Fruit fly (Drosophila melanogaster) whole organism, pupa: ENCODE measurements around the gene Svip.

Experiments
- CG10348 ChIP-seq: fragments of 200-800 bp; sonication (Bioruptor generic); IDR thresholded peaks from 2 replicates; pipeline ENCODE4 v1.3.6; 2022; ENCODE audit warnings: missing biosample characterization, missing genetic modification characterization
- CG12605 ChIP-seq: fragments of 200-800 bp; sonication (Bioruptor generic); IDR thresholded peaks from 2 replicates; pipeline ENCODE4 v1.3.6; 2022; ENCODE audit warnings: missing biosample characterization, missing genetic modification characterization
- CG13204 ChIP-seq: fragments of 200-800 bp; sonication (Bioruptor generic); optimal IDR thresholded peaks from 2 replicates; lab custom pipeline; 2018; ENCODE audit warnings: missing biosample characterization, mild to moderate bottlenecking, missing genetic modification characterization, moderate library complexity
- CG14655 ChIP-seq: fragments of 200-800 bp; sonication (Bioruptor generic); optimal IDR thresholded peaks from 3 replicates; lab custom pipeline; 2017; ENCODE audit warnings: mild to moderate bottlenecking, missing biosample characterization, missing genetic modification reagents, missing genetic modification characterization
- CG15710 ChIP-seq: fragments of 200-800 bp; sonication (Bioruptor generic); optimal IDR thresholded peaks from 2 replicates; lab custom pipeline; 2018; ENCODE audit warnings: missing biosample characterization, mild to moderate bottlenecking, missing genetic modification characterization, moderate library complexity
- CG17806 ChIP-seq: fragments of 200-800 bp; sonication (Bioruptor generic); optimal IDR thresholded peaks from 2 replicates; lab custom pipeline; 2018; ENCODE audit warnings: missing biosample characterization, mild to moderate bottlenecking, missing genetic modification characterization, moderate library complexity
- CG32121 ChIP-seq: fragments of 200-800 bp; sonication (Bioruptor generic); IDR thresholded peaks from 2 replicates; pipeline ENCODE4 v1.3.6; 2022; ENCODE audit warnings: missing biosample characterization, missing genetic modification characterization
- CG34367 ChIP-seq: fragments of 200-800 bp; sonication (Bioruptor generic); optimal IDR thresholded peaks from 2 replicates; lab custom pipeline; 2018; ENCODE audit warnings: missing biosample characterization, mild to moderate bottlenecking, missing genetic modification characterization
- CG4496 ChIP-seq: fragments of 200-800 bp; sonication (Bioruptor generic); IDR thresholded peaks from 3 replicates; pipeline ENCODE4 v1.3.6; 2022; ENCODE audit warnings: missing biosample characterization, missing genetic modification characterization
- CG8159 ChIP-seq: fragments of 200-800 bp; sonication (Bioruptor generic); optimal IDR thresholded peaks from 3 replicates; lab custom pipeline; 2018; ENCODE audit warnings: missing biosample characterization, mild to moderate bottlenecking, missing genetic modification characterization, moderate library complexity
- CG8301 ChIP-seq: fragments of 200-800 bp; sonication (Bioruptor generic); optimal IDR thresholded peaks from 2 replicates; lab custom pipeline; 2018; ENCODE audit warnings: missing biosample characterization, mild to moderate bottlenecking, missing genetic modification characterization
- CG9948 ChIP-seq: fragments of 200-800 bp; sonication (Bioruptor generic); optimal IDR thresholded peaks from 2 replicates; lab custom pipeline; 2018; ENCODE audit warnings: missing biosample characterization, mild to moderate bottlenecking, missing genetic modification characterization, moderate library complexity
- D1 ChIP-seq: fragments of 200-800 bp; sonication (Bioruptor generic); optimal IDR thresholded peaks from 2 replicates; lab custom pipeline; 2018; ENCODE audit warnings: missing biosample characterization, mild to moderate bottlenecking, missing genetic modification characterization, moderate library complexity
- EcR ChIP-seq: fragments of 200-800 bp; sonication (Bioruptor generic); optimal IDR thresholded peaks from 3 replicates; lab custom pipeline; 2019; ENCODE audit warnings: missing biosample characterization, missing genetic modification characterization, mild to moderate bottlenecking, moderate library complexity, missing genetic modification reagents
- Ets98B ChIP-seq: fragments of 200-800 bp; sonication (Bioruptor generic); IDR thresholded peaks from 2 replicates; pipeline ENCODE4 v1.3.6; 2022; ENCODE audit warnings: missing biosample characterization, missing genetic modification characterization
- Pif1A ChIP-seq: fragments of 200-800 bp; sonication (Bioruptor generic); optimal IDR thresholded peaks from 3 replicates; lab custom pipeline; 2016; ENCODE audit warnings: missing biosample characterization, missing genetic modification characterization
- Pif1B ChIP-seq: fragments of 200-800 bp; sonication (Bioruptor generic); optimal IDR thresholded peaks from 3 replicates; lab custom pipeline; 2016; ENCODE audit warnings: missing biosample characterization, missing genetic modification characterization
- Snoo ChIP-seq: fragments of 200-800 bp; sonication (Bioruptor generic); optimal IDR thresholded peaks from 3 replicates; lab custom pipeline; 2017; ENCODE audit warnings: missing biosample characterization, mild to moderate bottlenecking, missing genetic modification characterization, inconsistent platforms
- fd96Ca ChIP-seq: fragments of 200-800 bp; sonication (Bioruptor generic); IDR thresholded peaks from 3 replicates; pipeline ENCODE4 v1.3.6; 2022; ENCODE audit warnings: missing biosample characterization, missing genetic modification characterization
- gl ChIP-seq: fragments of 200-800 bp; sonication (Bioruptor generic); optimal IDR thresholded peaks from 2 replicates; lab custom pipeline; 2018; ENCODE audit warnings: missing biosample characterization, mild to moderate bottlenecking, missing genetic modification characterization
- rn ChIP-seq: fragments of 200-800 bp; sonication (Bioruptor generic); IDR thresholded peaks from 2 replicates; pipeline ENCODE4 v1.3.6; 2022; ENCODE audit warnings: missing biosample characterization, missing genetic modification characterization

Gene Svip

DNA sequence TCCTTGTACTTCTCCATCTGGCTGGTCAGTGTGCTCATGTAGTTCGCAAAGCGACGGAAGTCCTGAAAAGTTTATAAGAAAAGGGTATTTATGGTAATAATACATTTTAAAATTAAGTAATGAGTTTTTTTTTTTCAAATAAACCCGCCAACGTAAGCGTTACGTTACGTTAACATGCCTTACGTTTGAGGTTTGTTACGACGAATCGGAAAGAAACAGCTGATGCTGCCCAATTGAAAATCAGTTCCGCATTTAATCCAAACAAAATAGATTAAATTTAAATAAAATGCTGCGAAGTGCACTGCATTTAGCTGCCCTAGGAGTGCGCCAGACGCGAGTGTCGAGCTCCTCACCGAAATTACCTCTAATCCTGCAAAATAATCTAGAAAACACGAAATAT lies 5.3 kb downstream of the Svip start, which contains the start of gene mRRF1:
Gene mRRF1 (plus strand): TSS at position 220 of the 400 bp plus-strand sequence.
- TF ChIP-seq CG32121 (GFP tag; lab: Robert Waterston, UW) (no peak), CG4496 (GFP tag; lab: Robert Waterston, UW) (no peak), CG12605 (GFP tag; lab: Robert Waterston, UW) (no peak), CG14655 (GFP tag; lab: Kevin White, UChicago) (no peak), CG8159 (no peak), CG17806 (tag; lab: Kevin White, UChicago) (no peak), CG13204 (no peak), CG34367 (tag; lab: Kevin White, UChicago) (no peak), CG8301 (tag; lab: Kevin White, UChicago) (no peak), CG15710 (tag; lab: Kevin White, UChicago) (no peak), Pif1A (GFP tag; lab: Kevin White, UChicago) (no peak), D1 (tag; lab: Kevin White, UChicago) (no peak), EcR (GFP tag; lab: Kevin White, UChicago) (no peak), Ets98B (GFP tag; lab: Robert Waterston, UW) (no peak)

DNA sequence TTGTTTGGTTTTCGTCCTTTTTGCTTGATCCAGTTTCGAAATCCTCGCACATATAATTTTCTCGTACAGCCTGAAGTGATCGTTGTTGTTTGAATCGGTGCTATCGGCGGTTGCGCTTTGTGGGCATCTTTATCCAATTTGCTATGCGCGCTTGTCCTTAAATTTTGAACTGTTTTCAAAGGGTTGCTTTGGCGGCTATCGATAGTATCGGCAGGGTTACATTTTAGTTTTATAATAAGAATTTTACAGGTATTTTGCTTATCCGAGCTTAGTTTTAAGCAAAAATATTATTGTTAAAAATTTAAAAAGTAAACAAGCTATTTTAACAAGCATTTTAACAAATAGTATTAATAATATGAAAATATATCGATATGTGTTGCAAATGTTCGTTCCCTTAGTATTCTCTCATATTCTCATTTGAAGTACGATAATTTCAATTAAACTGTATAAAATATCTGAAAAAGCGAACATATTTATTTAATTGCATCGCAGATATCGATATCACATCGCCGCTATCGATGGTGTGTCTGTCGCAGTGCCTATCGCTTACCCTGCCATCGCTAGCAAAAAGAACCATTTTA lies 8.1 kb downstream of the Svip start, which contains the start of the genes Klp67A and CG4452:
Gene Klp67A (minus strand): TSS at position 197 of the 581 bp plus-strand sequence.
Gene CG4452 (plus strand): TSS at position 528 of the 581 bp plus-strand sequence.
- TF ChIP-seq CG32121 (GFP tag; lab: Robert Waterston, UW) (no peak), CG8159 (no peak), CG13204 (no peak), CG9948 (tag; lab: Kevin White, UChicago) (no peak), gl (no peak), Snoo (tag; lab: Kevin White, UChicago) (no peak), EcR (GFP tag; lab: Kevin White, UChicago) (no peak), CG4496 (GFP tag; lab: Robert Waterston, UW) (no peak), rn (no peak)

DNA sequence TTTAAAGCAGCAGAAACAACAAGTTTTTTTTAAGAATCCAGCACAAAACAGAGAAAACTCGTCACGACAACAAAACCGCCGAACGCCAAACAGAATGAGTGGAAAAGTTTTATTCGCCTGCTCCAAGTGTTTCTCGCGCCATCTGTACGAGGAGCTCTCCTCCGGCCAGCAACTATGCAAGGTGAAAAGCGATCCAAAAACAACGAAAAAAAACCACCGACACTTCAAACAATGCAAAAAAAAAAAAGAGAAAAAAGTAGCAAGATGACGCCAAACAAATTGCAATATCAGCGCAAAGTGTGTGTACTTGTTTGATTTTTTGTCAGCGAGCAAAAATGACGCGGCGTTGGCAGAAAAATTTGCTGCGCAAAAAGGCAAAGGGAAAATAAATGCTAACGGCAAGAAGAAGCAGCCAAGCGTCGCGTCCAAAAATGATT lies 8.7 kb downstream of the Svip start:
- peak; percentile 46 for TF ChIP-seq CG15710 (tag; lab: Kevin White, UChicago)
- peak; percentile 53 for TF ChIP-seq Pif1B (GFP tag; lab: Kevin White, UChicago)
- TF ChIP-seq EcR (GFP tag; lab: Kevin White, UChicago): peak; percentile 3
- TF ChIP-seq Pif1A (GFP tag; lab: Kevin White, UChicago): peak; percentile 66
- TF ChIP-seq CG12605 (GFP tag; lab: Robert Waterston, UW): peak; percentile 84
- TF ChIP-seq gl: peak; percentile 66
- peak; percentile 58 for TF ChIP-seq CG34367 (tag; lab: Kevin White, UChicago)
- no peak for TF ChIP-seq CG14655 (GFP tag; lab: Kevin White, UChicago)
- no peak for TF ChIP-seq CG10348 (GFP tag; lab: Robert Waterston, UW)
- TF ChIP-seq CG13204: peak; percentile 47
- no peak for TF ChIP-seq D1 (tag; lab: Kevin White, UChicago)
- TF ChIP-seq CG17806 (tag; lab: Kevin White, UChicago): peak; percentile 29
- no peak for TF ChIP-seq Snoo (tag; lab: Kevin White, UChicago)
- peak; percentile 53 for TF ChIP-seq CG8159
- peak; percentile 73; the same call in 2 of the 3 replicates for TF ChIP-seq CG4496 (GFP tag; lab: Robert Waterston, UW)
- TF ChIP-seq rn: no peak
- peak; percentile 72; the same call in 1 of the 3 replicates for TF ChIP-seq fd96Ca (GFP tag; lab: Robert Waterston, UW)
- TF ChIP-seq CG32121 (GFP tag; lab: Robert Waterston, UW): peak; percentile 19; the same call in 1 of the 2 replicates
- TF ChIP-seq CG8301 (tag; lab: Kevin White, UChicago): peak; percentile 51
- peak; percentile 19 for TF ChIP-seq CG9948 (tag; lab: Kevin White, UChicago)
- TF ChIP-seq Ets98B (GFP tag; lab: Robert Waterston, UW): peak; percentile 67; the same call in 1 of the 2 replicates
- TF ChIP-seq, all 21 proteins: peak for 16

DNA sequence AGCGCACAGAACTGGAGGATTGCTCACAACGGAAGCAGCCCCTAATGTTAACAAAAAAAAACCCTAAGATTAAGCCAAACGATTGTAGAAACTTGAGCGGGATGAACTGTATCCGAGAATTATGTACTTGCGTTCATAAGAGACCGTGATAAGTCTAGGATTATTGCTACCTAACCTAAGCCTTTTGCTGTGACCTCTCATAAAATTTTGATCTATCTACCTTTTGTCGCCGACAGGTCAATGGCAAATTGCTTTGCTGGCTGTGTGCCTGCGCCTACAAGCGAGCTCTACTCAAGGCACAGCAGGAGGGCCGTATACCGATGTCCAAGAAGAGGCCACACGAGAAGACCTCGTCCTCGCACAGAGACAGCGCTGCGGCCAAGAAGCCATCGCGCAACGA lies 9.9 kb downstream of the Svip start:
- TF ChIP-seq CG12605 (GFP tag; lab: Robert Waterston, UW): no peak
- TF ChIP-seq CG15710 (tag; lab: Kevin White, UChicago): no peak
- TF ChIP-seq CG4496 (GFP tag; lab: Robert Waterston, UW): no peak
- no peak for TF ChIP-seq EcR (GFP tag; lab: Kevin White, UChicago)
- TF ChIP-seq CG8159: no peak
- TF ChIP-seq CG9948 (tag; lab: Kevin White, UChicago): no peak
- TF ChIP-seq CG14655 (GFP tag; lab: Kevin White, UChicago): no peak

DNA sequence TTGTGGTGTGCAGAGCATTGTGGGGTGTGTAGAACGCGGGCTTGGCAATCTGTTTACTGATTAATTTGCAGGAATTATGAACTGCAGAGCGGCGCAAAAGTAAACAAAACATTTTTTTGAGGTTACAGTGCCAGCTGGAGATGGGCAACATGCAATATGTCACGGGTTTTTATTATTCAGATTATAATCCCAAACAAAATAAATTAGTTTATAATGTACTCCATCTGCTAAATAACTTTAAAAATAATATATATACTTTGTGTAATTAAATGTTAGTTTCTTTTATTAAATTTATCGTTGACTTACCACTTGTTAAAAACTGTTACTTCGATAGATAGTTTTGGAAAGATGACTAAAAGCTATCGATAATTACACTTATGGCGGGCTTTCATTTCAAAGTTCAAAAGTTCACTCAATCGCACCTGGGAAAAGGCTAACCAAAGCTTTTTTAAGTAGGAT lies 12.1 kb downstream of the Svip start, which contains the start of gene Fdx1:
Gene Fdx1 (minus strand): TSS at position 332 of the 459 bp plus-strand sequence.
- TF ChIP-seq Ets98B (GFP tag; lab: Robert Waterston, UW) (peak; percentile 17; the same call in 1 of the 2 replicates), rn (no peak), CG9948 (tag; lab: Kevin White, UChicago) (peak; percentile 4), Snoo (tag; lab: Kevin White, UChicago) (peak; percentile 33), CG8159 (peak; percentile 20), CG15710 (tag; lab: Kevin White, UChicago) (peak; percentile 30), CG10348 (GFP tag; lab: Robert Waterston, UW) (no peak), EcR (GFP tag; lab: Kevin White, UChicago) (peak; percentile 17), CG17806 (tag; lab: Kevin White, UChicago) (no peak)
